Fruit fly (Drosophila melanogaster): ENCODE data around the gene Sap47.

Sap47 gene

DNA sequence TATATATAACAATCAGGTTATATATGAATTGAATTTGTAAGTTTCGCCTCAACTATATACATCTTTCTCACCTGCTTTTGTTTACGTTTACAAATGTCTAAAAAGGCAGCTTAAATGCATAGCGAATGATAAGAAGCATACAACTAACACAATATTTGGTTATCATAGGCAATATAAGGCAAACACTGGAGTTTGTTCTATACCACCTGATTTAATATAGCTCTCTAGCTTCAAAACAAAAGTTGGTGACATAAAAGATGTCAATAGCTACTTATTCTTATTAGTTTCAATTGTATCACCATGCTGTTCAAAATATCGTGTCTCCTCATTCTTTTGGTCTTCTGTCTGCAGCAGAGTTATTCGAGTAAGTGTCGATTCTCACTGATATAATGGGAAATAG, 9.0 kb upstream of the Sap47 start (continued):
- no peak for TF ChIP-seq CG2129 (GFP tag; IDR thresholded peaks at IDR 0.05; ENCODE audit: partially characterized antibody)
- no peak for TF ChIP-seq CG32532 (GFP tag; IDR thresholded peaks at IDR 0.05)
- peak; percentile 36 for TF ChIP-seq CG15514 (GFP tag; optimal IDR thresholded peaks at IDR 0.05)
- no peak for TF ChIP-seq gt (GFP tag; IDR thresholded peaks at IDR 0.05)
- no peak for TF ChIP-seq Hey (tag; optimal IDR thresholded peaks at IDR 0.05)
- peak; percentile 19 for TF ChIP-seq fd3F (GFP tag; optimal IDR thresholded peaks at IDR 0.05)
- no peak for TF ChIP-seq CG13296 (GFP tag; optimal IDR thresholded peaks at IDR 0.05)
- TF ChIP-seq CG3847 (GFP tag; IDR thresholded peaks at IDR 0.05): no peak
- TF ChIP-seq CG7839 (tag; optimal IDR thresholded peaks at IDR 0.05): no peak
- no peak for TF ChIP-seq Elba2 (GFP tag; optimal IDR thresholded peaks at IDR 0.05)
- no peak for TF ChIP-seq tgo (GFP tag; IDR thresholded peaks at IDR 0.05)
- no peak for TF ChIP-seq CG4854 (GFP tag; optimal IDR thresholded peaks at IDR 0.05)
- TF ChIP-seq CG4820 (GFP tag; optimal IDR thresholded peaks at IDR 0.05): no peak
- no peak for TF ChIP-seq jigr1 (GFP tag; IDR thresholded peaks at IDR 0.05)
- no peak for TF ChIP-seq wdn (GFP tag; IDR thresholded peaks at IDR 0.05)
- TF ChIP-seq CG2875 (GFP tag; optimal IDR thresholded peaks at IDR 0.05): peak; percentile 4
- no peak for TF ChIP-seq CG10267 (tag; optimal IDR thresholded peaks at IDR 0.05)
- no peak for TF ChIP-seq dysf (GFP tag; IDR thresholded peaks at IDR 0.05)
- TF ChIP-seq bsh (GFP tag; optimal IDR thresholded peaks at IDR 0.05): no peak
- TF ChIP-seq CG15479 (GFP tag; optimal IDR thresholded peaks at IDR 0.05): no peak
- no peak for TF ChIP-seq CG6765 (GFP tag; optimal IDR thresholded peaks at IDR 0.05)
- no peak for TF ChIP-seq Antp (GFP tag; optimal IDR thresholded peaks at IDR 0.05)
- no peak for TF ChIP-seq ranshi (GFP tag; IDR thresholded peaks at IDR 0.05)
- no peak for TF ChIP-seq Hr39 (optimal IDR thresholded peaks at IDR 0.05)
- TF ChIP-seq nau (GFP tag; optimal IDR thresholded peaks at IDR 0.05): no peak
- TF ChIP-seq E2f2 (GFP tag; IDR thresholded peaks at IDR 0.05): no peak
- TF ChIP-seq h (optimal IDR thresholded peaks at IDR 0.05): no peak
- TF ChIP-seq CG14860 (GFP tag; IDR thresholded peaks at IDR 0.05; ENCODE audit: partially characterized antibody): no peak
- no peak for TF ChIP-seq CG4730 (GFP tag; IDR thresholded peaks at IDR 0.05)
- peak; percentile 20 for TF ChIP-seq Meics (GFP tag; optimal IDR thresholded peaks at IDR 0.05)
- TF ChIP-seq CG11696 (GFP tag; IDR thresholded peaks at IDR 0.05): no peak
- TF ChIP-seq CG1603 (tag; optimal IDR thresholded peaks at IDR 0.05): peak; percentile 0
- peak; percentile 23 for TF ChIP-seq Sox102F (GFP tag; optimal IDR thresholded peaks at IDR 0.05)
- no peak for TF ChIP-seq Gsc (GFP tag; IDR thresholded peaks at IDR 0.05)
- TF ChIP-seq CG12299 (tag; optimal IDR thresholded peaks at IDR 0.05): no peak
- TF ChIP-seq CG10274 (GFP tag; optimal IDR thresholded peaks at IDR 0.05): no peak
- TF ChIP-seq Rfx (GFP tag; IDR thresholded peaks at IDR 0.05): peak; percentile 7; the same call in 1 of the 2 replicates
- no peak for TF ChIP-seq Dp (GFP tag; optimal IDR thresholded peaks at IDR 0.05)
- no peak for TF ChIP-seq Ets97D (GFP tag; optimal IDR thresholded peaks at IDR 0.05)
- peak; percentile 65 for TF ChIP-seq Asciz (GFP tag; optimal IDR thresholded peaks at IDR 0.05)
- TF ChIP-seq CG4707 (GFP tag; optimal IDR thresholded peaks at IDR 0.05): peak; percentile 13
- TF ChIP-seq grn (GFP tag; optimal IDR thresholded peaks at IDR 0.05): no peak
- peak; percentile 32 for TF ChIP-seq caup (GFP tag; optimal IDR thresholded peaks at IDR 0.05; ENCODE audit: severe bottlenecking)
- no peak for TF ChIP-seq CG3838 (GFP tag; optimal IDR thresholded peaks at IDR 0.05)
- no peak for TF ChIP-seq ac (GFP tag; optimal IDR thresholded peaks at IDR 0.05)
- TF ChIP-seq Ssrp (tag; optimal IDR thresholded peaks at IDR 0.05): no peak
- TF ChIP-seq tio (GFP tag; optimal IDR thresholded peaks at IDR 0.05): no peak
- TF ChIP-seq Scr (GFP tag; IDR thresholded peaks at IDR 0.05; ENCODE audit: partially characterized antibody): no peak
- TF ChIP-seq CG18619 (GFP tag; optimal IDR thresholded peaks at IDR 0.05): no peak
- no peak for TF ChIP-seq ara (GFP tag; IDR thresholded peaks at IDR 0.05)
- no peak for TF ChIP-seq sqz (GFP tag; optimal IDR thresholded peaks at IDR 0.05)
- peak; percentile 36 for TF ChIP-seq CG17359 (tag; optimal IDR thresholded peaks at IDR 0.05)

Measured in whole organism, embryonic.